Worm (Caenorhabditis elegans) whole organism, dauer: ENCODE measurements around the gene F56D1.1.

Experiments
- unc-62 ChIP-seq: sonication (generic microtip); optimal IDR thresholded peaks from 2 replicates; lab custom pipeline; 2017; ENCODE audit warnings: missing biosample characterization, missing genetic modification reagents, missing genetic modification characterization

The F56D1.1 gene

ce11 chrII:5511417-5512353 lies 33.3 kb downstream of the F56D1.1 start:
- no peak for TF ChIP-seq unc-62 (GFP tag; lab: Kevin White, UChicago)

- no peak for TF ChIP-seq unc-62 (GFP tag; lab: Kevin White, UChicago)
Observed at ce11 chrII:5512473-5513097, 34.2 kb downstream of the F56D1.1 start.

ce11 chrII:5514846-5515245 lies 36.4 kb downstream of the F56D1.1 start, which contains the start of gene sahd-1:
TSS of gene sahd-1 (minus strand) at chrII:5514945.
- TF ChIP-seq unc-62 (GFP tag; lab: Kevin White, UChicago) = no peak

- TF ChIP-seq unc-62 (GFP tag; lab: Kevin White, UChicago) = no peak
Observed at ce11 chrII:5515542-5515941, 37.1 kb downstream of the F56D1.1 start, which contains the start of gene ZK177.3. TSS of gene ZK177.3 (plus strand) at chrII:5515842.

- no peak for TF ChIP-seq unc-62 (GFP tag; lab: Kevin White, UChicago)
Observed at ce11 chrII:5517643-5518042, 39.2 kb downstream of the F56D1.1 start, which contains the start of gene ZK177.9. TSS of gene ZK177.9 (minus strand) at chrII:5517743.

ce11 chrII:5518055-5518454 lies 39.6 kb downstream of the F56D1.1 start:
- no peak for TF ChIP-seq unc-62 (GFP tag; lab: Kevin White, UChicago)

ce11 chrII:5518910-5519309 lies 40.5 kb downstream of the F56D1.1 start, which contains the start of gene ZK177.2:
TSS of gene ZK177.2 (plus strand) at chrII:5519210.
- TF ChIP-seq unc-62 (GFP tag; lab: Kevin White, UChicago) = no peak

ce11 chrII:5521411-5521810 lies 43.0 kb downstream of the F56D1.1 start, which contains the start of gene ZK177.12:
TSS of gene ZK177.12 (plus strand) at chrII:5521711.
- TF ChIP-seq unc-62 (GFP tag; lab: Kevin White, UChicago) = no peak

ce11 chrII:5522637-5523036 lies 44.2 kb downstream of the F56D1.1 start, which contains the start of gene ZK177.11:
TSS of gene ZK177.11 (plus strand) at chrII:5522937.
- no peak for TF ChIP-seq unc-62 (GFP tag; lab: Kevin White, UChicago)

- TF ChIP-seq unc-62 (GFP tag; lab: Kevin White, UChicago) = no peak
Observed at ce11 chrII:5525297-5525696, 46.9 kb downstream of the F56D1.1 start, which contains the start of gene tbx-35. TSS of gene tbx-35 (minus strand) at chrII:5525397.

- TF ChIP-seq unc-62 (GFP tag; lab: Kevin White, UChicago) = no peak
Observed at ce11 chrII:5527841-5528240, 49.4 kb downstream of the F56D1.1 start, which contains the start of gene ZK177.1. TSS of gene ZK177.1 (plus strand) at chrII:5528141.
